Worm (Caenorhabditis elegans) whole organism, L3 larva: ENCODE results near the gene F54H5.3.

ENCODE experiments used
- ceh-82 ChIP-seq: fragments of 150-350 bp; optimal IDR thresholded peaks from 2 replicates; lab custom pipeline; 2014; ENCODE audit warnings: missing biosample characterization, missing genetic modification characterization
- nhr-237 ChIP-seq: fragments of 150-350 bp; optimal IDR thresholded peaks from 2 replicates; lab custom pipeline; 2014; ENCODE audit warnings: missing biosample characterization, missing genetic modification characterization
- snpc-4 ChIP-seq: fragments of 150-350 bp; optimal IDR thresholded peaks from 2 replicates; lab custom pipeline; 2014; ENCODE audit warnings: missing biosample characterization, missing genetic modification characterization

DNA sequence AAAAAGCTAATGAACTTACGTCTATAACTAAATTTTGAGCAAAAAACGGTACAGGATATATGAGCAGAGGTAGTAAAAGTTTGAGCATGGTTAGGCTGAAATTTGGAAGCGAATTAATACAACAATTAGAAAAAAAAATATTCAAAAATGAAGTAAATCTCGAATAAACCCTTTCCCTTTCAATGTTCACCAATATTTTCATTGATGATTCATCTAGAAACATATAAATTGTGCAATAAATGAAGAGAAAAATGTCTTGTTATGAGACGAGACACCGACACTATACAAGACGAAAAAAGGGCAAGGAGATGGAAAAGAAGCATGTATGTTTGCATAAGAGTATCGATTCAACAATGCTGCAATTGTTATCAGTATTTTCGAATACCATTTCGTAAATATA lies 3.3 kb downstream of the F54H5.3 start, which contains the start of gene F54H5.14:
- no peak for TF ChIP-seq nhr-237 (tag; lab: Kevin White, UChicago)
- TF ChIP-seq ceh-82, result no peak
- TF ChIP-seq snpc-4 (tag; lab: Kevin White, UChicago), result no peak
